Worm (Caenorhabditis elegans): Measurements from ENCODE around the gene tth-1.

The tth-1 gene

DNA sequence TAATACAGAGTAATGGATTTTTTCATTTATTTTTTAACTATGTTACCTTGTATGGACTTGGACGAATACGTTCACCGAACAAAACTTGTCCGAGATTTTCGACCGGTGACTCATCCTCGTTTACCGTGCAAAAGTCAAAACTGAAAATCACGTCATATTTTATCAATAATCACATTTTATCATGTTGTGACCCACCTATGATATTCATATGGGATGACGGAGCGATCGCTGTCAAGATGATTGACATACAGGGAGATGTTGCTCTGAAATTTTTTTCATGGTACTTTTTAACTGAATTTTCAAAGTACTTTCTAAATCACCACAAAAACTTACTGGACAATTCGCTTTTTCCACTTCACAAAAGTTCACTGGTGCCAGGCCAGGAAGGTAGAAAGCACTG is 1.9 kb downstream of the tth-1 start:
- peak; percentile 81 for TF ChIP-seq dmd-6 (GFP tag; IDR thresholded peaks at IDR 0.05)
- no peak for TF ChIP-seq nhr-11 (tag; optimal IDR thresholded peaks at IDR 0.05)

DNA sequence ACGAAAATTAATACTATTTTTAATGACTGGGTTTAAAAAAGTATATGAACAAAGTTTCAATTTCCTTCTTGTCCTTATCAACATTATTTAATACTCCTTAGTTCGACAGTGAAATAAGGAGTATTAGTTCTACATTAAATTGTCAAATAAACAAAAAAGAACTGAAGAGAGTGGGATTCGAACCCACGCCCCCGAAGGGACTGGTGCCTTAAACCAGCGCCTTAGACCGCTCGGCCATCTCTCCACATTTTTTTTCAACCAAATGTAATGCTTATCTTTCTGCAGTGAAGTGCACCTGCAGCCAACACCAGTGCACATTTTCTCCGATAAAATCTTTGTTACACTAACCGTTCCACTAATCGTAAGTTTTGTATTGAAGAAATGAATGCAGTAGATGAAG is 4.3 kb downstream of the tth-1 start:
- TF ChIP-seq zag-1 (tag; optimal IDR thresholded peaks at IDR 0.05) (no peak), D1046.2 (GFP tag; IDR thresholded peaks at IDR 0.05) (no peak), nhr-237 (tag; optimal IDR thresholded peaks at IDR 0.05) (no peak), rbr-2 (tag; optimal IDR thresholded peaks at IDR 0.05) (no peak), F26F4.8 (GFP tag; conservative IDR thresholded peaks at IDR 0.05) (peak; percentile 62; the same call in 1 of the 2 replicates), zip-11 (GFP tag; IDR thresholded peaks at IDR 0.05) (no peak), set-16 (GFP tag; IDR thresholded peaks at IDR 0.05) (no peak), ceh-32 (tag; optimal IDR thresholded peaks at IDR 0.05; ENCODE audit: poor library complexity) (no peak), Y5F2A.4 (GFP tag; optimal IDR thresholded peaks at IDR 0.05) (no peak), nhr-102 (tag; optimal IDR thresholded peaks at IDR 0.05) (no peak), daf-19 (GFP tag; conservative IDR thresholded peaks at IDR 0.05) (no peak), mes-2 (tag; optimal IDR thresholded peaks at IDR 0.05; ENCODE audit: poor library complexity, severe bottlenecking) (peak; percentile 50), T26A8.4 (GFP tag; IDR thresholded peaks at IDR 0.05) (no peak), arid-1 (GFP tag; conservative IDR thresholded peaks at IDR 0.05) (0 out of 2 replicates have a peak, but pooled peaks have one; percentile 39), vab-7 (GFP tag; IDR thresholded peaks at IDR 0.05) (peak; percentile 47; the same call in 1 of the 2 replicates), egl-27 (tag; optimal IDR thresholded peaks at IDR 0.05) (no peak), cey-2 (tag; optimal IDR thresholded peaks at IDR 0.05; ENCODE audit: borderline replicate concordance, insufficient read depth) (no peak), nhr-6 (tag; optimal IDR thresholded peaks at IDR 0.05) (peak; percentile 18), hif-1 (tag; optimal IDR thresholded peaks at IDR 0.05) (no peak), duxl-1 (tag; optimal IDR thresholded peaks at IDR 0.05; ENCODE audit: poor library complexity) (no peak), ctbp-1 (GFP tag; IDR thresholded peaks at IDR 0.05) (no peak), lin-15B (tag; optimal IDR thresholded peaks at IDR 0.05) (no peak), aha-1 (tag) (no peak), Y75B8A.6 (GFP tag; IDR thresholded peaks at IDR 0.05) (no peak), zfp-2 (tag; optimal IDR thresholded peaks at IDR 0.05) (no peak), tag-97 (GFP tag; IDR thresholded peaks at IDR 0.05) (no peak), snpc-1.2 (GFP tag; IDR thresholded peaks at IDR 0.05) (peak; percentile 76), hlh-11 (tag; optimal IDR thresholded peaks at IDR 0.05) (no peak), daf-16 (GFP tag; optimal IDR thresholded peaks at IDR 0.05) (no peak), daf-16 (tag; optimal IDR thresholded peaks at IDR 0.05) (peak; percentile 37), T20F7.1 (GFP tag; optimal IDR thresholded peaks at IDR 0.05) (peak; percentile 3), php-3 (GFP tag; IDR thresholded peaks at IDR 0.05) (no peak), mdl-1 (tag; optimal IDR thresholded peaks at IDR 0.05) (no peak), fkh-10 (GFP tag; optimal IDR thresholded peaks at IDR 0.05) (no peak), spr-1 (tag; optimal IDR thresholded peaks at IDR 0.05) (no peak), madf-5 (GFP tag; IDR thresholded peaks at IDR 0.05) (no peak), lin-1 (GFP tag; IDR thresholded peaks at IDR 0.05) (no peak), lin-39 (tag; optimal IDR thresholded peaks at IDR 0.05) (no peak), F10B5.3 (tag; optimal IDR thresholded peaks at IDR 0.05) (no peak), nhr-25 (tag; optimal IDR thresholded peaks at IDR 0.05; ENCODE audit: borderline replicate concordance, insufficient read depth) (no peak), dmd-6 (GFP tag; IDR thresholded peaks at IDR 0.05) (no peak), dmd-8 (GFP tag; IDR thresholded peaks at IDR 0.05) (no peak), daf-12 (tag; optimal IDR thresholded peaks at IDR 0.05) (no peak), lim-7 (GFP tag; IDR thresholded peaks at IDR 0.05) (peak; percentile 68), ama-1 (optimal IDR thresholded peaks at IDR 0.05) (no peak), attf-4 (tag; optimal IDR thresholded peaks at IDR 0.05) (no peak), dve-1 (tag; optimal IDR thresholded peaks at IDR 0.05; ENCODE audit: insufficient read depth) (peak; percentile 46), mxl-3 (GFP tag; optimal IDR thresholded peaks at IDR 0.05) (no peak)
